Worm (Caenorhabditis elegans) whole organism, early embryonic: Measurements from ENCODE around the gene T26E4.4.
"Not testable (repeated sequence)": the region's sequence is repeated elsewhere in the genome, so short reads cannot be mapped to it uniquely, and the experiment has no call there.

Experiments
- B0310.2 ChIP-seq: sonication (generic microtip); optimal IDR thresholded peaks from 2 replicates; lab custom pipeline; 2016; ENCODE audit warnings: mild to moderate bottlenecking, missing genetic modification characterization, missing compliant biosample characterization
- F13C5.2 ChIP-seq: sonication (generic microtip); optimal IDR thresholded peaks from 2 replicates; lab custom pipeline; 2017; ENCODE audit warnings: mild to moderate bottlenecking, missing genetic modification characterization, inconsistent platforms, missing compliant biosample characterization
- aly-1 ChIP-seq: sonication (generic microtip); optimal IDR thresholded peaks from 2 replicates; lab custom pipeline; 2016; ENCODE audit warnings: missing genetic modification characterization, missing compliant biosample characterization
- ama-1 ChIP-seq: fragments of 150-350 bp; optimal IDR thresholded peaks from 2 replicates; lab custom pipeline; 2014
- ceh-13 ChIP-seq: fragments of 200-800 bp; sonication (Bioruptor generic); optimal IDR thresholded peaks from 2 replicates; lab custom pipeline; 2018; ENCODE audit warnings: mild to moderate bottlenecking, missing genetic modification characterization, missing compliant biosample characterization
- ceh-36 ChIP-seq: sonication (generic microtip); optimal IDR thresholded peaks from 2 replicates; lab custom pipeline; 2016; ENCODE audit warnings: missing genetic modification characterization, inconsistent platforms, missing compliant biosample characterization
- ets-7 ChIP-seq: sonication (generic microtip); optimal IDR thresholded peaks from 2 replicates; lab custom pipeline; 2016; ENCODE audit warnings: missing genotype, missing genetic modification characterization, missing compliant biosample characterization
- flt-1 ChIP-seq: fragments of 200-800 bp; sonication (Bioruptor generic); IDR thresholded peaks from 2 replicates; pipeline ENCODE4 v1.3.6; 2022; ENCODE audit warnings: missing genetic modification characterization, missing compliant biosample characterization
- hmbx-1 ChIP-seq: sonication (generic microtip); optimal IDR thresholded peaks from 2 replicates; lab custom pipeline; 2016; ENCODE audit warnings: mild to moderate bottlenecking, missing genetic modification characterization, missing compliant biosample characterization
- hmg-4 ChIP-seq: fragments of 200-800 bp; sonication (Bioruptor generic); optimal IDR thresholded peaks from 2 replicates; lab custom pipeline; 2018; ENCODE audit warnings: mild to moderate bottlenecking, missing genetic modification characterization, missing compliant biosample characterization
- hnd-1 ChIP-seq: sonication (generic microtip); optimal IDR thresholded peaks from 2 replicates; lab custom pipeline; 2016; ENCODE audit warnings: missing genetic modification characterization, missing compliant biosample characterization
- pes-1 ChIP-seq: fragments of 200-800 bp; sonication (Bioruptor generic); IDR thresholded peaks from 2 replicates; pipeline ENCODE4 v1.3.6; 2022; ENCODE audit warnings: missing genetic modification reagents, missing genetic modification characterization, missing compliant biosample characterization
- scrt-1 ChIP-seq: fragments of 200-800 bp; sonication (Bioruptor generic); IDR thresholded peaks from 2 replicates; pipeline ENCODE4 v1.3.6; 2022; ENCODE audit warnings: missing genetic modification characterization, missing compliant biosample characterization
- sea-1 ChIP-seq: fragments of 200-800 bp; sonication (Bioruptor generic); conservative IDR thresholded peaks from 2 replicates; pipeline ENCODE4 v1.3.6; 2022; ENCODE audit warnings: missing genetic modification characterization, missing compliant biosample characterization
- tbx-11 ChIP-seq: fragments of 200-800 bp; sonication (Bioruptor generic); IDR thresholded peaks from 2 replicates; pipeline ENCODE4 v1.3.6; 2022; ENCODE audit warnings: missing genetic modification characterization, missing compliant biosample characterization
- tbx-37 ChIP-seq: fragments of 200-800 bp; sonication (Bioruptor generic); conservative IDR thresholded peaks from 2 replicates; pipeline ENCODE4 v1.3.6; 2022; ENCODE audit warnings: missing genetic modification reagents, missing genetic modification characterization, missing compliant biosample characterization
- tra-4 ChIP-seq: sonication (generic microtip); optimal IDR thresholded peaks from 2 replicates; lab custom pipeline; 2017; ENCODE audit warnings: missing genetic modification characterization, missing compliant biosample characterization

Gene T26E4.4

DNA sequence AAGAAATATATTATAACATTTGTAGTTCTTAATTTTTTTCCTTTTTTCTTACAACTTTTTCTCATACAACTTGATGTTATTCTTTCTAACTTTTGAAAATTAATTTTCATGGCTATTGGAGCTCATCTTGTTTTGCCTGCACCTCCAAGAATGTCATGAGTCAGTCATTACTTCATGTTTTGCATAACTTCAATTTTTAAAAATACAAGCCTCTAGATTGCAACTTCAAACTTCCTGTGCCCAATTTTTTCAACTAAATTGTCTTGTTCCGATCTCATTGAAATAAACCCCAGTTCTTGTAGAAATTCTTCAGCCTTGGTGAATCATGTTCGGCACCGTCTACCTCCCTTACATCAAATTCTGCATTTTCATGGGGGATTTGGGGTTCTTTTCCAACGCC is 33.9 kb downstream of the T26E4.4 start, which contains the start of gene str-9:
Gene str-9 (plus strand): TSS at position 301 of the 400 bp plus-strand sequence.
- TF ChIP-seq sea-1 (GFP tag; lab: Robert Waterston, UW) (no peak), F13C5.2 (tag; lab: Kevin White, UChicago) (no peak), hmbx-1 (tag; lab: Kevin White, UChicago) (no peak), scrt-1 (no peak), ceh-13 (GFP tag; lab: Kevin White, UChicago) (no peak), tbx-11 (no peak)

DNA sequence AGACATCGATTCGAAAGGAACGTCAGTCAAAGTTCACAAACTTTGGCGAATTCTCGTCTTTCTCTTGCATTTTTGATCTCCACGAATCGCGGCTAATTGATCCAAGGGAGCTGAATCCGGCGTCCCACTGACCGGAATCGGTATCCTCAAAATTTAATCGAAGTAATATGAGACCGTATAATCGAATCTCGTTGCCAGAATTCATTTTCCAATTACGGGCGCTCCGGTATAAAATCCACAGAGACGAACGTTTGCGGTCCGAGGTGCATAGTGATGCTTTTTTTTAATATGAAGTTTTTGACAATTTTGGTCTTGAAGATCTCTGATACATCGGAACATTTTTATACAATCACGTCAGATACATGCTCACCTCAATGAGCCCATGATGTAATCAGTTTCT is 34.7 kb downstream of the T26E4.4 start:
- TF ChIP-seq tbx-37 (GFP tag; lab: Robert Waterston, UW): no peak
- no peak for TF ChIP-seq hmg-4
- TF ChIP-seq hnd-1: no peak
- no peak for TF ChIP-seq sea-1 (GFP tag; lab: Robert Waterston, UW)
- no peak for TF ChIP-seq tbx-11
- no peak for TF ChIP-seq ceh-13 (GFP tag; lab: Kevin White, UChicago)
- TF ChIP-seq aly-1: no peak
- TF ChIP-seq ceh-36 (tag; lab: Kevin White, UChicago): no peak
- TF ChIP-seq scrt-1: no peak
- no peak for TF ChIP-seq ets-7 (tag; lab: Kevin White, UChicago)
- no peak for TF ChIP-seq pes-1 (GFP tag; lab: Robert Waterston, UW)
- no peak for TF ChIP-seq tra-4
- TF ChIP-seq F13C5.2 (tag; lab: Kevin White, UChicago): no peak
- TF ChIP-seq flt-1: no peak
- TF ChIP-seq ama-1: no peak
- TF ChIP-seq B0310.2 (tag; lab: Kevin White, UChicago): no peak
- no peak for TF ChIP-seq hmbx-1 (tag; lab: Kevin White, UChicago)

DNA sequence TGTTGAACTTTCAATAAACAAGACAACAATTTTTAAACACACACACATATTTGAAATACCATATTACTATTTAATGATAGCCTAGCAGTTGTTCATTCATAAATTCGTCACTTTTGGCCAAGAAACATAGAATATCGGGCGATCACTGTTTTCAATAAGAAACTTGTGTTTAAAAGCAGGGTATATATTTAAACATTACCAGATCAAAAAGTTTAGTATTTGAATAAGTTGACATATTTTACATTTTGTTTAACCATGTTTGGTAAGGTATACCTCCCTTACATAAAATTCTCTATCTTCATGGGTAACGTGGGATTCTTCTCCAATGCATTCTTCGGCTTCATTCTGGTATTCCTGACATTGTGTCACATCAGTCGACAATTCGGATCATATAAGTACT is 37.6 kb downstream of the T26E4.4 start, which contains the start of gene str-8:
Gene str-8 (plus strand): TSS at position 301 of the 400 bp plus-strand sequence.
- not testable (repeated sequence) for TF ChIP-seq hnd-1; tbx-37 (GFP tag; lab: Robert Waterston, UW); hmg-4

DNA sequence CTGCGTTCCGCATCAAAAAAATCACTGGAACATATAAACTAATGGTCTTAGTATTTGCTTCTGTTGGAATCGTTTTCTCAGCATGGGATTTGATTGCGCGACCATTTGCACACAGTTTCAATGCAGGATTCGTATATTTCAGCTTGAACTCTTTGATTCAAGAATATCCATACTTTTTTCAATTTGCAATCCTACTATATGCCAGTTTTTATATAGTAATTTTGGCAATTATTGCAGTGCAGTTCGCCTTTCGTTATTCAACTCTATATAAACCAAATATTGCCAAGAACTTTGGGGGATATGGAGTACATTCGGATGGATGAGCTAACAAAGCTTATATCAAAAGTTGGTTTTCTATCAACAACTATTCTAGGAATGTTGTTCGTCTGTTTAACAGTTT is 39.4 kb downstream of the T26E4.4 start, which contains the start of gene str-5:
Gene str-5 (plus strand): TSS at position 301 of the 400 bp plus-strand sequence.
- not testable (repeated sequence) for TF ChIP-seq hmg-4; hnd-1; F13C5.2 (tag; lab: Kevin White, UChicago)

DNA sequence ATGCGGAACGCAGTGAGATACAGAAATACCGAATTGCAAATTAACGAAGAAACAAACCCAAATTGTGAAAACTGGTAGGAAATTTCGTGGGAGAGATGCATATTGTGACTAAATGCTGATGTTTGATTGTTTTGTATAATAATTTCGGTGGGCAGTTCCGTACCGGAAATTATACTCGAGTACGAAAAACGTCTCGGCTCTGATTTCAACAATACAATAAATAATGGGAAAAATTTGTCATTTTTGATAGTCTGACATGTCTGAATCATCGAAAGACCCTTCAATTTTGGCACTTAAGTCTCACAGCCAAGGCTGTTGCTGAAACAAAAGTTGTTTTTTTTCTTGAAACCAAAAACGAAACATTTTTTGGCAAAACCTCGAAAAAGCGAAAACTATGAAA is 40.3 kb downstream of the T26E4.4 start, which contains the start of gene str-43:
Gene str-43 (minus strand): TSS at position 101 of the 400 bp plus-strand sequence.
- TF ChIP-seq scrt-1 (no peak), sea-1 (GFP tag; lab: Robert Waterston, UW) (no peak), aly-1 (no peak), F13C5.2 (tag; lab: Kevin White, UChicago) (no peak), ceh-36 (tag; lab: Kevin White, UChicago) (no peak), tbx-37 (GFP tag; lab: Robert Waterston, UW) (no peak), hnd-1 (no peak), flt-1 (no peak), ceh-13 (GFP tag; lab: Kevin White, UChicago) (no peak), pes-1 (GFP tag; lab: Robert Waterston, UW) (no peak), hmbx-1 (tag; lab: Kevin White, UChicago) (no peak), tra-4 (no peak), ama-1 (no peak), hmg-4 (no peak), tbx-11 (no peak), ets-7 (tag; lab: Kevin White, UChicago) (no peak), B0310.2 (tag; lab: Kevin White, UChicago) (no peak)

DNA sequence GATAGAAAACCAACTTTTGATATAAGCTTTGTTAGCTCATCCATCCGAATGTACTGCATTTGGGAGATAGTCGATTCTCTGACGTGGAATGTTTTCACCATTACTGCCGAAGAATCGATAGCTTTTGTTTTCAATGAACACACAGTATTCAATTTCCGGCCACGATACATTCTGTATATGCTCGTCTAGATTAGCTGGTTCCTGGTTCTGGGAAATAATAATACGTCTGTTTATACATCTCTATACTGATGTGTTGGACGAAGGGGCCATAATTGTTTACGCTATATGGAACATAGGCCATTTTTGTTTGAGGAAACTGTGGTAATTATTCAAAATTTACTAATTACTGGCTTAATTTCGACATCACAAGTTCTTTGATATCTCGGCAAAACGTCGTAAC is 42.2 kb downstream of the T26E4.4 start, which contains the start of gene str-6:
Gene str-6 (minus strand): TSS at position 101 of the 400 bp plus-strand sequence.
- TF ChIP-seq tbx-37 (GFP tag; lab: Robert Waterston, UW): no peak
- no peak for TF ChIP-seq ets-7 (tag; lab: Kevin White, UChicago)
- no peak for TF ChIP-seq pes-1 (GFP tag; lab: Robert Waterston, UW)
- no peak for TF ChIP-seq sea-1 (GFP tag; lab: Robert Waterston, UW)

DNA sequence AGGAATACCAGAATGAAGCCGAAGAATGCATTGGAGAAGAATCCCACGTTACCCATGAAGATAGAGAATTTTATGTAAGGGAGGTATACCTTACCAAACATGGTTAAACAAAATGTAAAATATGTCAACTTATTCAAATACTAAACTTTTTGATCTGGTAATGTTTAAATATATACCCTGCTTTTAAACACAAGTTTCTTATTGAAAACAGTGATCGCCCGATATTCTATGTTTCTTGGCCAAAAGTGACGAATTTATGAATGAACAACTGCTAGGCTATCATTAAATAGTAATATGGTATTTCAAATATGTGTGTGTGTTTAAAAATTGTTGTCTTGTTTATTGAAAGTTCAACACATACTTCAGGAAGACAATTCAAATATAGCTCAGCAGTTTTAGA is 44.0 kb downstream of the T26E4.4 start, which contains the start of gene T23D5.8:
Gene T23D5.8 (minus strand): TSS at position 101 of the 400 bp plus-strand sequence.
- TF ChIP-seq hmg-4; ets-7 (tag; lab: Kevin White, UChicago); hnd-1: not testable (repeated sequence)

ce11 chrV:15744366-15744765 is 47.9 kb downstream of the T26E4.4 start, which contains the start of gene str-19:
TSS of gene str-19 (minus strand) at chrV:15744466.
- TF ChIP-seq scrt-1; hnd-1; F13C5.2 (tag; lab: Kevin White, UChicago): not testable (repeated sequence)

DNA sequence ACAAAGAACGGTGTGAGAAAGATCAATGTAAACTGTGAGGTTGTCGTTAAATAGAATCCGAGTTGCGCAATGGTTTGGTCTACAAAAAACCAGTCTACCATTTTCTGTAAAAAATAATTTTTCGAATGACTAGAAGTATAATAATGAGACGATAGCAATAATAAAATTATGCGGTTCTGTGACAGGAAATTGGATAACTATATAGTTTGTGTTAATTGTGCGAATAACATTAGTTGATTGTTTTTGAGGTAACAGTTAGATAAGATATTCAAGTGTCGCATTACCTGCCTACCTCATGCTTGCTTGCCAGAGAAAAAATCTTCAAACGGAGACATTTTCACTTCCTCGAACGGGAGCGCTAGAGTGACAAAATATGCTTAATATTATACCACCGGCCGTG is 50.5 kb downstream of the T26E4.4 start, which contains the start of gene str-18:
Gene str-18 (minus strand): TSS at position 101 of the 400 bp plus-strand sequence.
- TF ChIP-seq pes-1 (GFP tag; lab: Robert Waterston, UW): no peak
- TF ChIP-seq hmg-4: no peak
- TF ChIP-seq ceh-36 (tag; lab: Kevin White, UChicago): no peak
- TF ChIP-seq ets-7 (tag; lab: Kevin White, UChicago): no peak
- TF ChIP-seq B0310.2 (tag; lab: Kevin White, UChicago): no peak
- no peak for TF ChIP-seq ceh-13 (GFP tag; lab: Kevin White, UChicago)
- TF ChIP-seq hnd-1: no peak
